Fruit fly (Drosophila melanogaster): Measurements from ENCODE around the gene CG9915.

DNA sequence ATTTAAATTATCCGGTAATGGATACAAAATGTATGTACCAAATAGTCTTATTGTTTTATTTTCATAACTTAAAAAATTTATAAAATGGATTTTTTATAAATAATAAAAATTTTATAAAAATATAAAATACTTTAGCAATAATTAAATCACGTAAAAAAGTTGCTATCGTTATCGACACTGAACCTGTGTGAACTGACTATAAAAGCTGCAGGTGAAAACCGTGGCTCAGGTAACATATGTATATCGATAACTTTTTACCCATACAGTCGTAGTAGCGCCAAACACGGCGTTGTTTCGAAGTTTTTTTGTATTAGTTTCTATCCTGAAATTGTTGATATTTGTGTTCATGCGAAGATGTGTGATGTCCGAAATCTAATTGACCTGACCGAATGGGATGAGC is 9.3 kb downstream of the CG9915 start, which contains the start of gene CG3679:
- TF ChIP-seq Abd-B (GFP tag; optimal IDR thresholded peaks at IDR 0.05) (no peak), Vsx2 (GFP tag; optimal IDR thresholded peaks at IDR 0.05; ENCODE audit: partially characterized antibody) (no peak), CrebA (GFP tag; optimal IDR thresholded peaks at IDR 0.05; ENCODE audit: borderline replicate concordance) (no peak), usp (GFP tag; optimal IDR thresholded peaks at IDR 0.05) (no peak), brk (GFP tag; optimal IDR thresholded peaks at IDR 0.05) (no peak)
